Fruit fly (Drosophila melanogaster) whole organism, embryonic: ENCODE data around the gene ftz.

Source experiments
- Abd-B ChIP-seq: fragments of 200-800 bp; sonication (Bioruptor generic); optimal IDR thresholded peaks from 2 replicates; lab custom pipeline; 2018; ENCODE audit warnings: missing biosample characterization, mild to moderate bottlenecking, missing genetic modification characterization, moderate library complexity
- Atf6 ChIP-seq: fragments of 200-800 bp; sonication (Bioruptor generic); IDR thresholded peaks from 2 replicates; pipeline ENCODE4 v1.3.6; 2022; ENCODE audit warnings: missing biosample characterization, missing genetic modification characterization
- CG10543 ChIP-seq: fragments of 200-800 bp; sonication (Bioruptor generic); optimal IDR thresholded peaks from 3 replicates; lab custom pipeline; 2017; ENCODE audit warnings: missing biosample characterization, mild to moderate bottlenecking, missing genetic modification characterization, moderate library complexity
- CG10565 ChIP-seq: fragments of 200-800 bp; sonication (Bioruptor generic); optimal IDR thresholded peaks from 3 replicates; lab custom pipeline; 2016; ENCODE audit warnings: missing biosample characterization, mild to moderate bottlenecking, missing genetic modification characterization
- CG13775 ChIP-seq: fragments of 200-800 bp; sonication (Bioruptor generic); optimal IDR thresholded peaks from 3 replicates; lab custom pipeline; 2017; ENCODE audit warnings: missing biosample characterization, mild to moderate bottlenecking, missing genetic modification characterization
- CG15514 ChIP-seq: fragments of 200-800 bp; sonication (Bioruptor generic); optimal IDR thresholded peaks from 3 replicates; lab custom pipeline; 2017; ENCODE audit warnings: missing biosample characterization, missing genetic modification characterization, mild to moderate bottlenecking, moderate library complexity, missing genetic modification reagents
- CG1602 ChIP-seq: fragments of 200-800 bp; sonication (Bioruptor generic); optimal IDR thresholded peaks from 3 replicates; lab custom pipeline; 2016; ENCODE audit warnings: missing biosample characterization, missing genetic modification characterization
- CG16779 ChIP-seq: fragments of 200-800 bp; sonication (Bioruptor generic); IDR thresholded peaks from 2 replicates; pipeline ENCODE4 v1.3.6; 2022; ENCODE audit warnings: missing biosample characterization, missing genetic modification characterization
- CG16815 ChIP-seq: fragments of 200-800 bp; sonication (Bioruptor generic); optimal IDR thresholded peaks from 3 replicates; lab custom pipeline; 2017; ENCODE audit warnings: missing biosample characterization, mild to moderate bottlenecking, missing genetic modification characterization
- CG17359 ChIP-seq: fragments of 200-800 bp; sonication (Bioruptor generic); optimal IDR thresholded peaks from 3 replicates; lab custom pipeline; 2018; ENCODE audit warnings: missing biosample characterization, mild to moderate bottlenecking, missing genetic modification characterization, moderate library complexity
- CG18599 ChIP-seq: fragments of 200-800 bp; sonication (Bioruptor generic); optimal IDR thresholded peaks from 3 replicates; lab custom pipeline; 2017; ENCODE audit warnings: missing biosample characterization, missing genetic modification characterization, mild to moderate bottlenecking, moderate library complexity, missing genetic modification reagents
- CG30403 ChIP-seq: fragments of 200-800 bp; sonication (Bioruptor generic); optimal IDR thresholded peaks from 3 replicates; lab custom pipeline; 2016; ENCODE audit warnings: missing biosample characterization, missing genetic modification characterization
- CG3847 ChIP-seq: fragments of 200-800 bp; sonication (Bioruptor generic); IDR thresholded peaks from 2 replicates; pipeline ENCODE4 v1.3.6; 2022; ENCODE audit warnings: missing biosample characterization, missing genetic modification characterization
- CG4707 ChIP-seq: fragments of 200-800 bp; sonication (Bioruptor generic); optimal IDR thresholded peaks from 2 replicates; lab custom pipeline; 2018; ENCODE audit warnings: missing biosample characterization, mild to moderate bottlenecking, missing genetic modification characterization, moderate library complexity
- CG4854 ChIP-seq: fragments of 200-800 bp; sonication (Bioruptor generic); optimal IDR thresholded peaks from 2 replicates; lab custom pipeline; 2016; ENCODE audit warnings: missing biosample characterization, missing genetic modification characterization, inconsistent platforms
- CG7963 ChIP-seq: fragments of 200-800 bp; sonication (Bioruptor generic); IDR thresholded peaks from 3 replicates; pipeline ENCODE4 v1.3.6; 2022; ENCODE audit warnings: missing biosample characterization, missing genetic modification characterization; ENCODE audit not compliant: partially characterized antibody
- CG9215 ChIP-seq: fragments of 200-800 bp; sonication (Bioruptor generic); IDR thresholded peaks from 2 replicates; pipeline ENCODE4 v1.3.6; 2022; ENCODE audit warnings: missing biosample characterization, missing genetic modification characterization
- CkIIα-i1 ChIP-seq: fragments of 200-800 bp; sonication (Bioruptor generic); IDR thresholded peaks from 2 replicates; pipeline ENCODE4 v1.3.6; 2022; ENCODE audit warnings: missing biosample characterization, missing genetic modification characterization
- H15 ChIP-seq: fragments of 200-800 bp; sonication (Bioruptor generic); IDR thresholded peaks from 3 replicates; pipeline ENCODE4 v1.3.6; 2022; ENCODE audit warnings: missing biosample characterization, missing genetic modification characterization
- Hey ChIP-seq: fragments of 200-800 bp; sonication (Bioruptor generic); optimal IDR thresholded peaks from 3 replicates; lab custom pipeline; 2018; ENCODE audit warnings: missing biosample characterization, mild to moderate bottlenecking, missing genetic modification characterization
- HmgZ ChIP-seq: fragments of 200-800 bp; sonication (Bioruptor generic); optimal IDR thresholded peaks from 2 replicates; lab custom pipeline; 2018; ENCODE audit warnings: missing biosample characterization, mild to moderate bottlenecking, missing genetic modification characterization
- Hr51 ChIP-seq, 2 experiments: fragments of 200-800 bp; sonication (Bioruptor generic); optimal IDR thresholded peaks; 2 replicates in 1 of 2; 3 replicates in 1 of 2; lab custom pipeline; 2016 to 2018; ENCODE audit warnings: missing biosample characterization in 2 of 2, missing genetic modification characterization in 2 of 2, mild to moderate bottlenecking in 1 of 2, moderate library complexity in 1 of 2
- Hsf ChIP-seq: fragments of 200-800 bp; sonication (Bioruptor generic); optimal IDR thresholded peaks from 3 replicates; lab custom pipeline; 2016; ENCODE audit warnings: missing biosample characterization, missing genetic modification characterization
- MBD-R2 ChIP-seq: fragments of 200-800 bp; sonication (Bioruptor generic); IDR thresholded peaks from 2 replicates; pipeline ENCODE4 v1.3.6; 2022; ENCODE audit warnings: missing biosample characterization, missing genetic modification characterization
- MESR4 ChIP-seq: fragments of 200-800 bp; sonication (Bioruptor generic); optimal IDR thresholded peaks from 2 replicates; lab custom pipeline; 2018; ENCODE audit warnings: missing biosample characterization, mild to moderate bottlenecking, missing genetic modification characterization, moderate library complexity
- NC2β ChIP-seq: fragments of 200-800 bp; sonication (Bioruptor generic); optimal IDR thresholded peaks from 2 replicates; lab custom pipeline; 2016; ENCODE audit warnings: missing biosample characterization, missing genetic modification characterization
- NFAT ChIP-seq: fragments of 200-800 bp; sonication (Bioruptor generic); IDR thresholded peaks from 2 replicates; pipeline ENCODE4 v1.3.6; 2022; ENCODE audit warnings: missing biosample characterization, missing genetic modification characterization
- Nf-YA ChIP-seq: fragments of 200-800 bp; sonication (Bioruptor generic); IDR thresholded peaks from 2 replicates; pipeline ENCODE4 v1.3.6; 2022; ENCODE audit warnings: missing biosample characterization, missing genetic modification characterization
- Oli ChIP-seq: fragments of 200-800 bp; sonication (Bioruptor generic); optimal IDR thresholded peaks from 2 replicates; lab custom pipeline; 2018; ENCODE audit warnings: missing biosample characterization, mild to moderate bottlenecking, missing genetic modification characterization, moderate library complexity
- Tbp ChIP-seq: fragments of >200 bp; optimal IDR thresholded peaks from 2 replicates; lab custom pipeline; 2018; ENCODE audit warnings: missing biosample characterization, missing genetic modification characterization
- Xrp1 ChIP-seq: fragments of 200-800 bp; sonication (Bioruptor generic); IDR thresholded peaks from 2 replicates; pipeline ENCODE4 v1.3.6; 2022; ENCODE audit warnings: missing biosample characterization, missing genetic modification characterization
- bigmax ChIP-seq: fragments of 200-800 bp; sonication (Bioruptor generic); optimal IDR thresholded peaks from 2 replicates; lab custom pipeline; 2018; ENCODE audit warnings: missing biosample characterization, mild to moderate bottlenecking, missing genetic modification characterization
- chif ChIP-seq, 2 experiments: fragments of 200-800 bp; sonication (Bioruptor generic); optimal IDR thresholded peaks; 3 replicates each; lab custom pipeline; 2016; ENCODE audit warnings: missing biosample characterization in 2 of 2, missing genetic modification characterization in 2 of 2
- gce ChIP-seq: fragments of 200-800 bp; sonication (Bioruptor generic); IDR thresholded peaks from 3 replicates; pipeline ENCODE4 v1.3.6; 2022; ENCODE audit warnings: missing biosample characterization, missing genetic modification characterization
- gfzf ChIP-seq: fragments of 200-800 bp; sonication (Bioruptor generic); optimal IDR thresholded peaks from 2 replicates; lab custom pipeline; 2016; ENCODE audit warnings: missing biosample characterization, mild to moderate bottlenecking, missing genetic modification characterization, moderate library complexity
- gt ChIP-seq: fragments of 200-800 bp; sonication (Bioruptor generic); IDR thresholded peaks from 2 replicates; pipeline ENCODE4 v1.3.6; 2022; ENCODE audit warnings: missing biosample characterization, missing genetic modification characterization
- hbn ChIP-seq: fragments of 200-800 bp; sonication (Bioruptor generic); IDR thresholded peaks from 2 replicates; pipeline ENCODE4 v1.3.6; 2022; ENCODE audit warnings: missing biosample characterization, missing genetic modification characterization; ENCODE audit not compliant: partially characterized antibody
- ind ChIP-seq: fragments of 200-800 bp; sonication (Bioruptor generic); optimal IDR thresholded peaks from 3 replicates; lab custom pipeline; 2016; ENCODE audit warnings: missing biosample characterization, missing genetic modification characterization
- lab ChIP-seq: fragments of 200-800 bp; sonication (Bioruptor generic); optimal IDR thresholded peaks from 3 replicates; lab custom pipeline; 2017; ENCODE audit warnings: missing biosample characterization, missing genetic modification characterization, mild to moderate bottlenecking, moderate library complexity, missing genetic modification reagents
- lola ChIP-seq, 3 experiments: fragments of >200 bp in 2 of 3; fragments of 200-800 bp in 1 of 3; sonication (Bioruptor generic) in 1 of 3; optimal IDR thresholded peaks; 2 replicates each; lab custom pipeline; 2017 to 2019; ENCODE audit warnings: missing biosample characterization in 3 of 3, missing genetic modification characterization in 3 of 3, mild to moderate bottlenecking in 1 of 3, moderate library complexity in 1 of 3
- lov ChIP-seq, 2 experiments: fragments of 200-800 bp in 1 of 2; fragments of >200 bp in 1 of 2; sonication (Bioruptor generic) in 1 of 2; IDR thresholded peaks in 1 of 2; optimal IDR thresholded peaks in 1 of 2; 2 replicates in 1 of 2; 3 replicates in 1 of 2; pipeline versions ENCODE4 v1.3.6 to Lab custom; 2017 to 2022; ENCODE audit warnings: missing biosample characterization in 1 of 2, missing genetic modification characterization in 1 of 2
- p53 ChIP-seq: fragments of 200-800 bp; sonication (Bioruptor generic); optimal IDR thresholded peaks from 2 replicates; lab custom pipeline; 2016; ENCODE audit warnings: missing biosample characterization, missing genetic modification characterization
- seq ChIP-seq: fragments of 200-800 bp; sonication (Bioruptor generic); IDR thresholded peaks from 2 replicates; pipeline ENCODE4 v1.3.6; 2022; ENCODE audit warnings: missing biosample characterization, missing genetic modification characterization
- slbo ChIP-seq: fragments of 200-800 bp; sonication (Bioruptor generic); IDR thresholded peaks from 2 replicates; pipeline ENCODE4 v1.3.6; 2022; ENCODE audit warnings: missing biosample characterization, missing genetic modification characterization
- stc ChIP-seq: fragments of 200-800 bp; sonication (Bioruptor generic); IDR thresholded peaks from 2 replicates; pipeline ENCODE4 v1.3.6; 2022; ENCODE audit warnings: missing biosample characterization, missing genetic modification characterization
- tx ChIP-seq: fragments of 200-800 bp; sonication (Bioruptor generic); optimal IDR thresholded peaks from 2 replicates; lab custom pipeline; 2016; ENCODE audit warnings: missing biosample characterization, missing genetic modification characterization
- yki ChIP-seq: fragments of >200 bp; optimal IDR thresholded peaks from 3 replicates; lab custom pipeline; 2018

The ftz gene

dm6 chr3R:6912251-6913215, 48.4 kb downstream of the ftz start (continued):
- TF ChIP-seq p53 (peak; percentile 9), Oli (tag; lab: Kevin White, UChicago) (peak; percentile 82), gt (GFP tag; lab: Robert Waterston, UW) (no peak), Nf-YA (GFP tag; lab: Robert Waterston, UW) (peak; percentile 15; the same call in 1 of the 2 replicates), Xrp1 (GFP tag; lab: Robert Waterston, UW) (peak; percentile 83), CG4707 (GFP tag; lab: Kevin White, UChicago) (peak; percentile 97), CG17359 (tag; lab: Kevin White, UChicago) (peak; percentile 78), CG18599 (peak; percentile 88), CkIIα-i1 (GFP tag; lab: Robert Waterston, UW) (no peak), CG15514 (GFP tag; lab: Kevin White, UChicago) (peak; percentile 45), NC2β (GFP tag; lab: Kevin White, UChicago) (peak; percentile 55), chif (GFP tag; optimal IDR thresholded peaks at IDR 0.05; lab: Kevin White, UChicago) (peak in 1 of 2 experiments; percentile 63), Atf6 (GFP tag; lab: Robert Waterston, UW) (peak; percentile 70), CG7963 (GFP tag; lab: Robert Waterston, UW) (no peak), NFAT (GFP tag; lab: Robert Waterston, UW) (peak; percentile 80), CG13775 (GFP tag; lab: Kevin White, UChicago) (peak; percentile 89), CG10565 (GFP tag; lab: Kevin White, UChicago) (no peak), lov (optimal IDR thresholded peaks at IDR 0.05; lab: Kevin White, UChicago) (no peak), lov (GFP tag; IDR thresholded peaks at IDR 0.05; lab: Robert Waterston, UW) (peak; percentile 64; the same call in 1 of the 3 replicates), CG16815 (GFP tag; lab: Kevin White, UChicago) (peak; percentile 75), MBD-R2 (GFP tag; lab: Robert Waterston, UW) (peak; percentile 44; the same call in 1 of the 2 replicates), H15 (GFP tag; lab: Robert Waterston, UW) (peak; percentile 50; the same call in 2 of the 3 replicates), CG1602 (peak; percentile 81), tx (peak; percentile 56), gfzf (GFP tag; lab: Kevin White, UChicago) (no peak), Hsf (GFP tag; lab: Kevin White, UChicago) (peak; percentile 79), CG16779 (GFP tag; lab: Robert Waterston, UW) (0 out of 2 replicates have a peak, but pooled peaks have one; percentile 47), Tbp (GFP tag; lab: Kevin White, UChicago) (no peak), MESR4 (GFP tag; lab: Kevin White, UChicago) (no peak), gce (GFP tag; lab: Robert Waterston, UW) (0 out of 3 replicates have a peak, but pooled peaks have one; percentile 24), seq (no peak), lab (GFP tag; lab: Kevin White, UChicago) (peak; percentile 84), hbn (GFP tag; lab: Robert Waterston, UW) (no peak), bigmax (GFP tag; lab: Kevin White, UChicago) (no peak), CG10543 (GFP tag; lab: Kevin White, UChicago) (peak; percentile 77), slbo (GFP tag; lab: Robert Waterston, UW) (peak; percentile 77), CG4854 (GFP tag; lab: Kevin White, UChicago) (peak; percentile 30), yki (lab: Kevin White, UChicago) (no peak), Abd-B (peak; percentile 82), Hey (tag; lab: Kevin White, UChicago) (no peak), HmgZ (tag; lab: Kevin White, UChicago) (peak; percentile 81), CG30403 (GFP tag; lab: Kevin White, UChicago) (peak; percentile 89), stc (GFP tag; lab: Robert Waterston, UW) (peak; percentile 49; the same call in 1 of the 2 replicates), lola (GFP tag; optimal IDR thresholded peaks at IDR 0.05; lab: Kevin White, UChicago) (peak in 1 of 3 experiments; percentile 88), CG9215 (peak; percentile 61), ind (GFP tag; lab: Kevin White, UChicago) (peak; percentile 80), Hr51 (GFP tag; optimal IDR thresholded peaks at IDR 0.05; lab: Kevin White, UChicago) (peak; percentile 60 to 91), CG3847 (GFP tag; lab: Robert Waterston, UW) (peak; percentile 52; the same call in 1 of the 2 replicates)
